Worm (Caenorhabditis elegans): Measurements from ENCODE around the gene nep-2.

Gene nep-2

DNA sequence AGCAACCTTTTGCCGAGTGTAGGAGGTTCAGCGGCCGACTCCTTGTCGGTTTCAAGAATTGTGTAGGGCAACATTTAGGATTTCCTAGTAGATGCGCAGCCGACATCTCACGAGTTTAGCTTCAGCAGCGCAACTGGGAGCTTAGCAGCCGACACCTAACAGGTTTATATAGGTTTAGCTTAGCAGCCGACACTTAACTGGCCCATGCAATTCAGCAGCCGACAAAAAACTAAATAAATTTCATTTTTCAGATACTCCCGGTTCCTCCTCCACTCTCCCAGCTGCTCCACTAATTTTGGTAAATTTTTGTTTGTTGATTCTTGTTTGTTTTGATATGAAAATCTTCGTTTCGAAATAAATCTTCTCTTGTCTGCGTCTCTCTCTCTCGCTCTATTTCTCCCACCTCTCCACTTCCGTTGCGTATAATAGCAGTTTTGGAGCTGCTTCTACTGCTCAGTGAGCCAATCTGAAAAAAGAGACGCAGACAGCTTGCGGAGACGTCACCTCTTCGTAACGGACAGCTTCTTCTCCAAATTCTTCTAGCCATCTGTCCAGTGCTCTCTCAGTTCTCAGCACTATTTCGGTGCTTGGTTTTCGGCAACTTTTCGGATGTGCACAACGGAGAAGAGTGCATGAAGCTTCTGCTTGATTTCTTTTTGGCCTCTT, 22.5 kb upstream of the nep-2 start:
- TF ChIP-seq ceh-36 (tag; optimal IDR thresholded peaks at IDR 0.05) = no peak
- TF ChIP-seq ceh-13 (GFP tag; optimal IDR thresholded peaks at IDR 0.05) = no peak
- TF ChIP-seq ets-7 (tag; optimal IDR thresholded peaks at IDR 0.05) = no peak
- TF ChIP-seq flt-1 (GFP tag; IDR thresholded peaks at IDR 0.05) = no peak
- no peak for TF ChIP-seq hmbx-1 (tag; optimal IDR thresholded peaks at IDR 0.05)
- no peak for TF ChIP-seq F13C5.2 (tag; optimal IDR thresholded peaks at IDR 0.05)
- TF ChIP-seq hnd-1 (tag; optimal IDR thresholded peaks at IDR 0.05) = no peak
- no peak for TF ChIP-seq tra-4 (tag; optimal IDR thresholded peaks at IDR 0.05)
- TF ChIP-seq aly-1 (tag; optimal IDR thresholded peaks at IDR 0.05) = no peak
- no peak for TF ChIP-seq tbx-37 (GFP tag; conservative IDR thresholded peaks at IDR 0.05)
- no peak for TF ChIP-seq B0310.2 (tag; optimal IDR thresholded peaks at IDR 0.05)
- TF ChIP-seq sea-1 (GFP tag; conservative IDR thresholded peaks at IDR 0.05) = no peak
- no peak for TF ChIP-seq hmg-4 (GFP tag; optimal IDR thresholded peaks at IDR 0.05)
- TF ChIP-seq ama-1 (optimal IDR thresholded peaks at IDR 0.05) = no peak
- no peak for TF ChIP-seq pes-1 (GFP tag; IDR thresholded peaks at IDR 0.05)
- TF ChIP-seq scrt-1 (GFP tag; IDR thresholded peaks at IDR 0.05) = no peak
- TF ChIP-seq tbx-11 (GFP tag; IDR thresholded peaks at IDR 0.05) = no peak

ce11 chrII:2742251-2742650, 16.7 kb upstream of the nep-2 start, which contains the start of gene T05A8.7:
T05A8.7 (minus strand) TSS chrII:2742351.
- no peak for TF ChIP-seq aly-1 (tag; optimal IDR thresholded peaks at IDR 0.05)
- TF ChIP-seq ceh-36 (tag; optimal IDR thresholded peaks at IDR 0.05) = no peak
- no peak for TF ChIP-seq ama-1 (optimal IDR thresholded peaks at IDR 0.05)
- TF ChIP-seq B0310.2 (tag; optimal IDR thresholded peaks at IDR 0.05) = no peak
- no peak for TF ChIP-seq scrt-1 (GFP tag; IDR thresholded peaks at IDR 0.05)
- no peak for TF ChIP-seq pes-1 (GFP tag; IDR thresholded peaks at IDR 0.05)
- TF ChIP-seq ceh-13 (GFP tag; optimal IDR thresholded peaks at IDR 0.05) = no peak
- TF ChIP-seq sea-1 (GFP tag; conservative IDR thresholded peaks at IDR 0.05) = no peak
- no peak for TF ChIP-seq ets-7 (tag; optimal IDR thresholded peaks at IDR 0.05)
- no peak for TF ChIP-seq tbx-37 (GFP tag; conservative IDR thresholded peaks at IDR 0.05)
- TF ChIP-seq hmg-4 (GFP tag; optimal IDR thresholded peaks at IDR 0.05) = no peak
- no peak for TF ChIP-seq tra-4 (tag; optimal IDR thresholded peaks at IDR 0.05)

ce11 chrII:2741405-2741804, 15.9 kb upstream of the nep-2 start:
- TF ChIP-seq ama-1 (optimal IDR thresholded peaks at IDR 0.05) = no peak
- TF ChIP-seq flt-1 (GFP tag; IDR thresholded peaks at IDR 0.05) = no peak
- no peak for TF ChIP-seq ceh-36 (tag; optimal IDR thresholded peaks at IDR 0.05)
- TF ChIP-seq scrt-1 (GFP tag; IDR thresholded peaks at IDR 0.05) = 0 out of 2 replicates have a peak, but pooled peaks have one; percentile 47

- TF ChIP-seq scrt-1 (GFP tag; IDR thresholded peaks at IDR 0.05) = no peak
- no peak for TF ChIP-seq ceh-36 (tag; optimal IDR thresholded peaks at IDR 0.05)
- TF ChIP-seq hmbx-1 (tag; optimal IDR thresholded peaks at IDR 0.05) = no peak
Measured at ce11 chrII:2739619-2740018, 14.1 kb upstream of the nep-2 start, which contains the start of gene T05A8.6. T05A8.6 (minus strand) TSS chrII:2739719.

DNA sequence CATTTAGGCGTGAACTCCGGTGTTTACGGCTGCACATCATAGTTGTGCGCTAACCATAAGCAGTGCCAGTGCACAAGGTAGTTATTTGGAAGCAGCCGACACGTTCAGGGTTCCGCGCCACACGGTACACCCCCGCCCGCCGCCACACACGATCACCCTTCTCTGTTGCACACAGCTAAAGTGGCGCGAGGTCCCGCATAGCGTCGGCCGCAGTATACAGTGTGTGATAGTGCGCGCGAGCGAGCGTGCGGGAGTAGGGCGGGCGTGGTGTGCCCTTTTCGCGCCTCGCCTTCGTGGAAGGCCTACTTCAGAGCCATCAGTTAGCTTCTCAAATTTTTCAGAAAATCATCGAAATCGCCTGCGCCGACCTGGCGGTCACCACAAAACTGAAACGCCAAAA, 11.4 kb upstream of the nep-2 start:
- TF ChIP-seq flt-1 (GFP tag; IDR thresholded peaks at IDR 0.05) = no peak
- no peak for TF ChIP-seq B0310.2 (tag; optimal IDR thresholded peaks at IDR 0.05)
- TF ChIP-seq sea-1 (GFP tag; conservative IDR thresholded peaks at IDR 0.05) = no peak
- no peak for TF ChIP-seq ceh-13 (GFP tag; optimal IDR thresholded peaks at IDR 0.05)
- no peak for TF ChIP-seq F13C5.2 (tag; optimal IDR thresholded peaks at IDR 0.05)
- TF ChIP-seq tra-4 (tag; optimal IDR thresholded peaks at IDR 0.05) = no peak
- TF ChIP-seq ets-7 (tag; optimal IDR thresholded peaks at IDR 0.05) = no peak
- no peak for TF ChIP-seq scrt-1 (GFP tag; IDR thresholded peaks at IDR 0.05)
- no peak for TF ChIP-seq tbx-11 (GFP tag; IDR thresholded peaks at IDR 0.05)
- no peak for TF ChIP-seq hmbx-1 (tag; optimal IDR thresholded peaks at IDR 0.05)
- TF ChIP-seq pes-1 (GFP tag; IDR thresholded peaks at IDR 0.05) = no peak
- no peak for TF ChIP-seq ama-1 (optimal IDR thresholded peaks at IDR 0.05)

DNA sequence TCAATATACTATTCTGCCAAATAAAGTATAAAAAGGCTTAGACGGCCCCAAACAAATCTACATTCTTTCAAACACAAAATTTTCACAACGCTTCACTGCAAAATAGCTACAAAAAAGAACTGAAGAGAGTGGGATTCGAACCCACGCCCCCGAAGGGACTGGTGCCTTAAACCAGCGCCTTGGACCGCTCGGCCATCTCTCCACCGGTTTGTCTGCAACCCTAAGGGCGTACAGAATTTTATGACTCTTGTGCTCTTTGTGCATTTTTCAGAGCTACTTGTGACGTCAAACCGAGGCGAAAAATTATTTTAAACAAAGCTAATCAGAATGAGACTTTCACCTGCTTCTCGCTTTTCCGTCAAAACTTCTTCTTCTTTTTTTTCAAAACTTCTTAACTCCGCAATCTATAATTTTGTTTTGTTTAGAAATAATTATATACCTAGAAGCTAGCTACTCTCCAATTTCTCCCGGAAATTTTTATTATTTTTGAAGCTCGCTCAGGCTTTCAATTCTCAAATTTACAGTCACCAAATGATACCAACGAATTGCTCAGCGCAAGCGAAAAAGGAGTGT, 10.7 kb upstream of the nep-2 start, which contains the start of gene T05A8.8:
T05A8.8 (plus strand) TSS at position 523 of the 573 bp plus-strand sequence.
- no peak for TF ChIP-seq scrt-1 (GFP tag; IDR thresholded peaks at IDR 0.05)
- TF ChIP-seq hnd-1 (tag; optimal IDR thresholded peaks at IDR 0.05) = no peak
- TF ChIP-seq pes-1 (GFP tag; IDR thresholded peaks at IDR 0.05) = no peak
- TF ChIP-seq hmg-4 (GFP tag; optimal IDR thresholded peaks at IDR 0.05) = no peak
- TF ChIP-seq hmbx-1 (tag; optimal IDR thresholded peaks at IDR 0.05) = no peak
- TF ChIP-seq ceh-13 (GFP tag; optimal IDR thresholded peaks at IDR 0.05) = no peak
- no peak for TF ChIP-seq ceh-36 (tag; optimal IDR thresholded peaks at IDR 0.05)
- TF ChIP-seq B0310.2 (tag; optimal IDR thresholded peaks at IDR 0.05) = no peak
- TF ChIP-seq flt-1 (GFP tag; IDR thresholded peaks at IDR 0.05) = no peak
- no peak for TF ChIP-seq aly-1 (tag; optimal IDR thresholded peaks at IDR 0.05)
- no peak for TF ChIP-seq tbx-11 (GFP tag; IDR thresholded peaks at IDR 0.05)
- TF ChIP-seq ama-1 (optimal IDR thresholded peaks at IDR 0.05) = no peak
- no peak for TF ChIP-seq ets-7 (tag; optimal IDR thresholded peaks at IDR 0.05)
- TF ChIP-seq tbx-37 (GFP tag; conservative IDR thresholded peaks at IDR 0.05) = no peak
- TF ChIP-seq F13C5.2 (tag; optimal IDR thresholded peaks at IDR 0.05) = no peak
- no peak for TF ChIP-seq sea-1 (GFP tag; conservative IDR thresholded peaks at IDR 0.05)
- TF ChIP-seq tra-4 (tag; optimal IDR thresholded peaks at IDR 0.05) = no peak

ce11 chrII:2735644-2736043, 10.1 kb upstream of the nep-2 start:
- no peak for TF ChIP-seq hmg-4 (GFP tag; optimal IDR thresholded peaks at IDR 0.05)
- no peak for TF ChIP-seq pes-1 (GFP tag; IDR thresholded peaks at IDR 0.05)
- no peak for TF ChIP-seq ama-1 (optimal IDR thresholded peaks at IDR 0.05)
- TF ChIP-seq ets-7 (tag; optimal IDR thresholded peaks at IDR 0.05) = no peak
- TF ChIP-seq sea-1 (GFP tag; conservative IDR thresholded peaks at IDR 0.05) = no peak
- TF ChIP-seq ceh-13 (GFP tag; optimal IDR thresholded peaks at IDR 0.05) = no peak
- TF ChIP-seq flt-1 (GFP tag; IDR thresholded peaks at IDR 0.05) = no peak
- TF ChIP-seq tbx-37 (GFP tag; conservative IDR thresholded peaks at IDR 0.05) = no peak
- no peak for TF ChIP-seq F13C5.2 (tag; optimal IDR thresholded peaks at IDR 0.05)
- no peak for TF ChIP-seq B0310.2 (tag; optimal IDR thresholded peaks at IDR 0.05)
- TF ChIP-seq tra-4 (tag; optimal IDR thresholded peaks at IDR 0.05) = no peak
- TF ChIP-seq ceh-36 (tag; optimal IDR thresholded peaks at IDR 0.05) = no peak

Measured in whole organism, early embryonic.